Fruit fly (Drosophila melanogaster) whole organism, larva: ENCODE data around the gene CG5793.

Experiments
- noc ChIP-seq: fragments of 200-800 bp; sonication (Bioruptor generic); optimal IDR thresholded peaks from 3 replicates; lab custom pipeline; 2019; ENCODE audit warnings: missing biosample characterization, mild to moderate bottlenecking, missing genetic modification characterization, moderate library complexity

The CG5793 gene

DNA sequence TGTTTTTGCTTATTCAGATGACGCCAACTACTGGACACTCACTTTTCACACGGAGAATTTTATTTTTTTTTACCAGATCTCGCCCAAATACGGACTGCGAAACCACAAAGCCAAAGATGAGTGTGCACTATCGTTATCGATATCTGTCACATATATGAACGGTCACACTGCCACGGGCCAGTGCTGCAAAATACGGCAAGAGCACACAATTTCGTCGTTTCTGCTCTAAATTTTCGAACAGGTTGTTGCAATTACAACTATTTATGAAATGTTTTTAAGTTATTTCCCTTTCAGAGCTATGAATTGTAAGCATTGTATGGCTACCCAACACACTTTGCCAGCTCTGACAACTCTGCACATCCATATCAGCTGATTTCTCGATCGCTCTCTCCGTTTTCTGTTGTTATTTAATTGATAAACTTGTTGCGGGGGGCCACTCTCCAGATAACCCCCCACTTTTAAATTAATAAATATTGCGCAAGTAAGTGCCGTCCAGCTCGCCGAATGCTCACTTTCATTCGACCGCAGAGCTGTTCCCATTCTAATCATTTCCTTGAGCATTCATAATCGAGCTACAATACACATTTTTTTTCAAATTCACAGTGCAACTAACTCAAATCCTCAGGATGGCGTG, at the start of gene CG5793, which contains the start of gene slmb:
TSS of gene CG5793 (plus strand) at position 222 of the 634 bp plus-strand sequence.
TSS of gene slmb (minus strand) at position 134 of the 634 bp plus-strand sequence.
- TF ChIP-seq noc (tag; lab: Kevin White, UChicago) = peak; percentile 63

- TF ChIP-seq noc (tag; lab: Kevin White, UChicago) = no peak
These were observed 49.8 kb upstream of the CG5793 start for dm6 chr3R:21077577-21077976.

dm6 chr3R:21078211-21078610, 49.2 kb upstream of the CG5793 start:
- peak; percentile 24 for TF ChIP-seq noc (tag; lab: Kevin White, UChicago)

DNA sequence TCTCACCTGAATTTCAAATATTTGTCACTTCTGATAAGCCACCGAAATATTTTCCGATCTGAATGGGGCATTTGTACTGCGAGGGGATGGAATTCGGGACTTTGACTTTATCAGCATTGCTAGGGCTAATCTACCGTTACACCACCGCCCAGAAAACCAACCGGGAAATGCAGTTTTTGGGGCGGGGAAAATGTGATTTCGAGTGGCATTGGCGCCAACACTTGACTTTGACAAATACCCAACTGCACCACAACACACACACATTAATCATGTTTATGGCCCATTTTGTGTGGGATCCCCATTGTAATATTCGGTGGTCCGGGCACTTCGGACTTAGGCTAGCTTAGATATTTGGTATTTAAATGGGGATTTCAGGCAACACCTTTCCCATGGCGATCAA, 48.4 kb upstream of the CG5793 start:
- TF ChIP-seq noc (tag; lab: Kevin White, UChicago) = no peak

DNA sequence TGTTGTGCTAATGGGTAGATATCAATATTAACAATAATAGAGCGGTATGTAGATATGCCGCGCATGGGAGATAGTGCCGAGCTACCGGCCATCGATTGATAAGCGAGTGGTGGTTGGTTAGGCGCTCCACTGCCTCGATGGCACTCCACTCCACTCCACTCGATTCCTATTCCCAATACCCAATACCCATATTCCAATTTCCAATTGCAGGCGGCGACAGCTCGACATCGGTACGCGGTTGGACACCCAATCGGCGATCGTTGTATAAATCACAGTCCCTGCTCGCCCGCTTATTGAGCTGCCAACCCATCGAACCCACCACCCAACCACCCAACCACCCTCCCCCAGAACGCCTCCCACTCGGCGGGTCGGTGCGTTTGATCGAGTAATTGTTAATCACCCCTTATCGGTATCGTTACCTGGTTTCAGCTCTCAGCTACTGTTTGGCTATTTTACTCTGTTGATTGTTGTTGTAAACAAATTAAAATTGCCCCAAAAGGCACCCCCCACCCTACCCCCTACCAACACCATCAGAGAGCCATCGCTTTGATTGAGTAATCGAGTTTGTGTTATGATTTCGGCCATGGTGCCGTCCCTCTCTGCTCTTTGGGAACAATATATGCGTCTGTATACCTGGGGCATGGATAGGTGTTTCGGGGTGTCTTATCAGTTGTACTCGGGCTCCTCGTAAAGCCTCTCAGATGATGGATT, 46.3 kb upstream of the CG5793 start, which contains the start of gene HHEX:
TSS of gene HHEX (minus strand) at position 51 of the 711 bp plus-strand sequence.
- peak; percentile 87 for TF ChIP-seq noc (tag; lab: Kevin White, UChicago)

- TF ChIP-seq noc (tag; lab: Kevin White, UChicago) = no peak
These were observed 42.4 kb upstream of the CG5793 start for dm6 chr3R:21084979-21085378.

- TF ChIP-seq noc (tag; lab: Kevin White, UChicago) = no peak
These were observed 38.0 kb upstream of the CG5793 start for dm6 chr3R:21089416-21089815.

DNA sequence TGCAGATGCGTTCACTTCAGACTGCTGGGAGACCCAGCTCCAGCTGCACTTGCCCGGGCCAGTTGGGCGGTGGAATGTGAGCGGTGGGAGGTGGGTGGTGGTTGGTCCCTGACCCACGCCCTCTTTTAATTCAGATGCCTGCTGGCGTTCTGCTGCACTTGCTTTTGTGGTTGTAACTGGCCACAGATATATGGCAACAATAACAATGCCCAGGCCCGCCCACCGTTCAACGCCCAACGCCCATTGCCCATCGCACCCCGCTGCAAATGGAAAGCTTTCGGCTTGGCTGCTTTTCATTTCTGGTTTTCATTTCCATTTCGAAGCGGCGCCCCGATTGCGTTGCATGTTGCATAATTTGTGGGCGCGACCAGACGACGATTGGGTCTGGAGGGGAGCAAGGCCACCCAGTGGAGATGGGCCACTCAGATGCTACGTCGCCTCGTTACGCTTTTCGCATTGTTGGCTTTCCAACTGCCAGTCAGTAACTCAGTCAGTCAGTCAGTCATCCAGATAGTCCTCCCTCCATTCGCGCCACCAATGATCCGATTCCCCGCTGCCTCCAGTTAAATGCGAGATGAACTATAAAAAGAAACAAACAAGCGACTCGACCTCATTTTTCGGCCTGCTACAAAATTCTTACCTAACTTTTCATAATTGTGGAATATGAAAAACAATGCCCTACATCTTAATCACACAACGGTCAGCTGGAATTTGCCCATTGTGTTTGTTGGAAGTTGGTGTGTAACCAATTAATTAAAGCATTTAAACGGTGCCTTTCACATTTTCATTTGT, 36.9 kb upstream of the CG5793 start:
- no peak for TF ChIP-seq noc (tag; lab: Kevin White, UChicago)

dm6 chr3R:21091500-21091899, 35.9 kb upstream of the CG5793 start:
- no peak for TF ChIP-seq noc (tag; lab: Kevin White, UChicago)

dm6 chr3R:21092036-21092435, 35.3 kb upstream of the CG5793 start:
- no peak for TF ChIP-seq noc (tag; lab: Kevin White, UChicago)

DNA sequence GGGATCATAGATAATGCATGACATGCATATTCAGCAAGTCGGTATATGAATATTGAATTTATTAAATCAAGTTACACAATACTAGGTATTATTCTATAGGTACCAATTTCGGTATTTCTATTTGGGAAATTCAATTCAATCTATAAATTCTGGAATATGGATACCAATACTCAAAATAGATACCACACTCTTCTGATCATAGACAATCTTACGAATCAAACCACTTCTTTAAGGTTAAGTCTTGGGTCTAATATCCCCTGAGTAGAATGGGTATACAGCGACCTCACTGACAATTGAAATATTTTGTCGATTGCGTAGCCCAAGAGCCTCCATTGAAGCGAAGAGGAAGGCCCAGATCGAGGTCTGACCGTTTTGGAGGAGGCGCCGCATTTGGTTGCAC, 34.5 kb upstream of the CG5793 start:
- no peak for TF ChIP-seq noc (tag; lab: Kevin White, UChicago)

DNA sequence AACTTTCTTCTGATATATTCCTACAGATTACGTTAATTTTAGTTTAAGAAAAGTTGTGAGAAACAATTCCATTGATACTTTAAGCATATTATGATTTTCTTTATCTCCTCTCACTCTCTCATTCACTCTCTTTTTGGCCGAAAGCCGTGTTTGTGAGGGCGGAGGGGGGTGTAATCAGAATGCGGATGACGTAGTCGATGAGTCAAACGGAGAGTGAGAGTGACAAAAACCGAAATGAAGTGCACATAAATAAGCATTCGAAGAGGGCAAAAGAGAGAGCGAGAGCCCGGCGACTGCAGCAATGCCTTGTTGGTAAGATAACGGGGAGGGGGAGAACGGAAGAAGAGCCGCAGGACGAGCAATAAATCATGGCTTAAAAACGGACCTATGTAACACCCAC, 33.1 kb upstream of the CG5793 start:
- no peak for TF ChIP-seq noc (tag; lab: Kevin White, UChicago)

- TF ChIP-seq noc (tag; lab: Kevin White, UChicago) = no peak
These were observed 30.7 kb upstream of the CG5793 start for dm6 chr3R:21096532-21097143.

DNA sequence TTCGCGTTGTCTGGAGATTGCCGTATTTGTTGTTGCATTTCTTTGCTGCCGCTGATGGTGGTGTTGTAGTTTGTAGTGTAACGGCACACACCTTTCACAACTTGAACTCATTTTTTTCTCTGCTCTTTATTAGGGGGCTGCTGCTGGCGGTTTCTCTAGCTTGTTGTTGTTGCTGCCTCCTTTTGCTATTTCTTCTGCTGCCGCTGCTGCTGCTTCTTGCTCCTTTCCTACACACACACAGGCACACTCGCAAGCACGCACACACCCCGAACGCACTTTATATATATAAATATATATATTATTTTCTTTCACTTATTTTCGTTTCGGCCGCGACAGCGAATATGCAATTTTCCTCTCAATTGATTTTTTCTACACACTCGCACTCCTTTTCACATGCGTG, 30.2 kb upstream of the CG5793 start:
- no peak for TF ChIP-seq noc (tag; lab: Kevin White, UChicago)

- peak; percentile 83 for TF ChIP-seq noc (tag; lab: Kevin White, UChicago)
These were observed 29.7 kb upstream of the CG5793 start, which contains the start of gene RhoGAP93B for dm6 chr3R:21097631-21098117. Gene RhoGAP93B (minus strand): TSS chr3R:21097827.
